Fruit fly (Drosophila melanogaster) whole organism, embryonic: ENCODE measurements around the gene Synd.

Source experiments
- Adf1 ChIP-seq: fragments of 200-800 bp; sonication (Bioruptor generic); IDR thresholded peaks from 2 replicates; pipeline ENCODE4 v1.3.6; 2022; ENCODE audit warnings: missing biosample characterization, missing genetic modification characterization
- Bdp1 ChIP-seq: fragments of 200-800 bp; sonication (Bioruptor generic); optimal IDR thresholded peaks from 3 replicates; lab custom pipeline; 2016; ENCODE audit warnings: missing biosample characterization, missing genetic modification characterization
- Bgb ChIP-seq: fragments of 200-800 bp; sonication (Bioruptor generic); IDR thresholded peaks from 2 replicates; pipeline ENCODE4 v1.3.6; 2022; ENCODE audit warnings: missing biosample characterization, missing genetic modification characterization; ENCODE audit not compliant: partially characterized antibody
- CG10321 ChIP-seq: fragments of 200-800 bp; sonication (Bioruptor generic); IDR thresholded peaks from 2 replicates; pipeline ENCODE4 v1.3.6; 2022; ENCODE audit warnings: missing biosample characterization, missing genetic modification characterization
- CG10366 ChIP-seq: fragments of 200-800 bp; sonication (Bioruptor generic); IDR thresholded peaks from 2 replicates; pipeline ENCODE4 v1.3.6; 2022; ENCODE audit warnings: missing biosample characterization, missing genetic modification characterization
- CG10431 ChIP-seq: fragments of 200-800 bp; sonication (Bioruptor generic); optimal IDR thresholded peaks from 3 replicates; lab custom pipeline; 2018; ENCODE audit warnings: missing biosample characterization, mild to moderate bottlenecking, missing genetic modification characterization
- CG1233 ChIP-seq: fragments of 200-800 bp; sonication (Bioruptor generic); optimal IDR thresholded peaks from 4 replicates; lab custom pipeline; 2018; ENCODE audit warnings: missing biosample characterization, mild to moderate bottlenecking, missing genetic modification characterization
- CG12942 ChIP-seq: fragments of 200-800 bp; sonication (Bioruptor generic); optimal IDR thresholded peaks from 3 replicates; lab custom pipeline; 2016; ENCODE audit warnings: missing biosample characterization, missing genetic modification characterization
- CG13894 ChIP-seq: fragments of 200-800 bp; sonication (Bioruptor generic); optimal IDR thresholded peaks from 3 replicates; lab custom pipeline; 2018; ENCODE audit warnings: missing biosample characterization, mild to moderate bottlenecking, missing genetic modification characterization, moderate library complexity
- CG14014 ChIP-seq: fragments of 200-800 bp; sonication (Bioruptor generic); IDR thresholded peaks from 2 replicates; pipeline ENCODE4 v1.3.6; 2022; ENCODE audit warnings: missing biosample characterization, missing genetic modification characterization
- CG14441 ChIP-seq: fragments of 200-800 bp; sonication (Bioruptor generic); IDR thresholded peaks from 2 replicates; pipeline ENCODE4 v1.3.6; 2022; ENCODE audit warnings: missing biosample characterization, missing genetic modification characterization
- CG2712 ChIP-seq: fragments of 200-800 bp; optimal IDR thresholded peaks from 3 replicates; lab custom pipeline; 2019; ENCODE audit warnings: missing biosample characterization, mild to moderate bottlenecking, missing genetic modification characterization, moderate library complexity
- CG34376 ChIP-seq: fragments of 200-800 bp; sonication (Bioruptor generic); optimal IDR thresholded peaks from 2 replicates; lab custom pipeline; 2018; ENCODE audit warnings: missing biosample characterization, mild to moderate bottlenecking, missing genetic modification characterization
- CG34422 ChIP-seq: fragments of 200-800 bp; sonication (Bioruptor generic); IDR thresholded peaks from 3 replicates; pipeline ENCODE4 v1.3.6; 2022; ENCODE audit warnings: missing biosample characterization, missing genetic modification characterization
- CG5245 ChIP-seq: fragments of 200-800 bp; sonication (Bioruptor generic); optimal IDR thresholded peaks from 3 replicates; lab custom pipeline; 2016; ENCODE audit warnings: missing biosample characterization, missing genetic modification characterization
- Camta ChIP-seq: fragments of 200-800 bp; sonication (Bioruptor generic); optimal IDR thresholded peaks from 2 replicates; lab custom pipeline; 2016; ENCODE audit warnings: missing biosample characterization, missing genetic modification characterization
- Gug ChIP-seq: fragments of 200-800 bp; sonication (Bioruptor generic); IDR thresholded peaks from 4 replicates; pipeline ENCODE4 v1.3.6; 2022; ENCODE audit warnings: missing biosample characterization, missing genetic modification characterization
- HmgD ChIP-seq: fragments of 200-800 bp; sonication (Bioruptor generic); optimal IDR thresholded peaks from 3 replicates; lab custom pipeline; 2016; ENCODE audit warnings: missing biosample characterization, missing genetic modification characterization
- MBD-R2 ChIP-seq: fragments of 200-800 bp; sonication (Bioruptor generic); IDR thresholded peaks from 2 replicates; pipeline ENCODE4 v1.3.6; 2022; ENCODE audit warnings: missing biosample characterization, missing genetic modification characterization
- MESR4 ChIP-seq: fragments of 200-800 bp; sonication (Bioruptor generic); optimal IDR thresholded peaks from 2 replicates; lab custom pipeline; 2018; ENCODE audit warnings: missing biosample characterization, mild to moderate bottlenecking, missing genetic modification characterization, moderate library complexity
- Med ChIP-seq: fragments of 200-800 bp; sonication (Bioruptor generic); peaks from one replicate; lab custom pipeline; 2016; ENCODE audit warnings: missing biosample characterization, missing genetic modification characterization, mild to moderate bottlenecking, inconsistent platforms, moderate library complexity
- NC2β ChIP-seq: fragments of 200-800 bp; sonication (Bioruptor generic); optimal IDR thresholded peaks from 2 replicates; lab custom pipeline; 2016; ENCODE audit warnings: missing biosample characterization, missing genetic modification characterization
- Rfx ChIP-seq: fragments of 200-800 bp; sonication (Bioruptor generic); IDR thresholded peaks from 2 replicates; pipeline ENCODE4 v1.3.6; 2022; ENCODE audit warnings: missing biosample characterization, missing genetic modification characterization
- Scr ChIP-seq: fragments of 200-800 bp; sonication (Bioruptor generic); IDR thresholded peaks from 2 replicates; pipeline ENCODE4 v1.3.6; 2022; ENCODE audit warnings: missing biosample characterization, missing genetic modification characterization; ENCODE audit not compliant: partially characterized antibody
- Trl ChIP-seq, 3 experiments: fragments of >200 bp in 2 of 3; fragments of 200-800 bp in 1 of 3; sonication (Bioruptor generic) in 1 of 3; optimal IDR thresholded peaks; 2 replicates in 1 of 3; 3 replicates in 2 of 3; lab custom pipeline; 2016 to 2017; ENCODE audit warnings: missing biosample characterization in 1 of 3, missing genetic modification characterization in 1 of 3
- ase ChIP-seq: fragments of 200-800 bp; sonication (Bioruptor generic); IDR thresholded peaks from 3 replicates; pipeline ENCODE4 v1.3.6; 2022; ENCODE audit warnings: missing biosample characterization, missing genetic modification characterization
- chm ChIP-seq: fragments of 200-800 bp; sonication (Bioruptor generic); IDR thresholded peaks from 2 replicates; pipeline ENCODE4 v1.3.6; 2022; ENCODE audit warnings: missing biosample characterization, missing genetic modification characterization
- chn ChIP-seq: fragments of 200-800 bp; sonication (Bioruptor generic); optimal IDR thresholded peaks from 2 replicates; lab custom pipeline; 2016; ENCODE audit warnings: missing biosample characterization, missing genetic modification characterization
- crol ChIP-seq: fragments of 200-800 bp; sonication (Bioruptor generic); IDR thresholded peaks from 2 replicates; pipeline ENCODE4 v1.3.6; 2022; ENCODE audit warnings: missing biosample characterization, missing genetic modification characterization
- crp ChIP-seq, 2 experiments: fragments of 200-800 bp; sonication (Bioruptor generic); optimal IDR thresholded peaks; 2 replicates in 1 of 2; 3 replicates in 1 of 2; lab custom pipeline; 2017; ENCODE audit warnings: missing biosample characterization in 2 of 2, missing genetic modification characterization in 2 of 2, mild to moderate bottlenecking in 1 of 2, moderate library complexity in 1 of 2
- cwo ChIP-seq: fragments of 200-800 bp; sonication (Bioruptor generic); optimal IDR thresholded peaks from 3 replicates; lab custom pipeline; 2017; ENCODE audit warnings: missing biosample characterization, missing genetic modification characterization, mild to moderate bottlenecking, moderate library complexity, missing genetic modification reagents
- ewg ChIP-seq: fragments of 200-800 bp; sonication (Bioruptor generic); optimal IDR thresholded peaks from 3 replicates; lab custom pipeline; 2017; ENCODE audit warnings: mild to moderate bottlenecking, missing biosample characterization, missing genetic modification reagents, missing genetic modification characterization
- lab ChIP-seq: fragments of 200-800 bp; sonication (Bioruptor generic); optimal IDR thresholded peaks from 3 replicates; lab custom pipeline; 2017; ENCODE audit warnings: missing biosample characterization, missing genetic modification characterization, mild to moderate bottlenecking, moderate library complexity, missing genetic modification reagents
- lmd ChIP-seq: fragments of 200-800 bp; sonication (Bioruptor generic); IDR thresholded peaks from 2 replicates; pipeline ENCODE4 v1.3.6; 2022; ENCODE audit warnings: missing biosample characterization, missing genetic modification characterization
- luna ChIP-seq: fragments of 200-800 bp; sonication (Bioruptor generic); optimal IDR thresholded peaks from 2 replicates; lab custom pipeline; 2016; ENCODE audit warnings: missing biosample characterization, missing genetic modification characterization
- mam ChIP-seq: fragments of 200-800 bp; sonication (Bioruptor generic); optimal IDR thresholded peaks from 3 replicates; lab custom pipeline; 2016; ENCODE audit warnings: missing biosample characterization, missing genetic modification characterization
- mirr ChIP-seq: fragments of 200-800 bp; sonication (Bioruptor generic); optimal IDR thresholded peaks from 3 replicates; lab custom pipeline; 2018; ENCODE audit warnings: missing biosample characterization, mild to moderate bottlenecking, missing genetic modification characterization
- nom ChIP-seq: fragments of 200-800 bp; sonication (Bioruptor generic); optimal IDR thresholded peaks from 2 replicates; lab custom pipeline; 2017; ENCODE audit warnings: missing biosample characterization, missing genetic modification characterization, mild to moderate bottlenecking, moderate library complexity, missing genetic modification reagents
- oc ChIP-seq: fragments of 200-800 bp; sonication (Bioruptor generic); optimal IDR thresholded peaks from 2 replicates; lab custom pipeline; 2018; ENCODE audit warnings: missing biosample characterization, mild to moderate bottlenecking, missing genetic modification characterization, moderate library complexity
- otp ChIP-seq: fragments of 200-800 bp; sonication (Bioruptor generic); IDR thresholded peaks from 3 replicates; pipeline ENCODE4, ENCODE4 v1.3.6; 2022; ENCODE audit warnings: missing biosample characterization, missing genetic modification characterization
- pan ChIP-seq, 4 experiments: fragments of >200 bp in 3 of 4; fragments of 200-800 bp in 1 of 4; sonication (Bioruptor generic) in 1 of 4; optimal IDR thresholded peaks in 3 of 4; IDR thresholded peaks in 1 of 4; 2 replicates each; pipeline versions ENCODE4 v1.3.6 to Lab custom; 2017 to 2022; ENCODE audit warnings: missing biosample characterization in 2 of 4, missing genetic modification characterization in 2 of 4, mixed read lengths in 1 of 4
- pros ChIP-seq: fragments of 200-800 bp; sonication (Bioruptor generic); optimal IDR thresholded peaks from 3 replicates; lab custom pipeline; 2019; ENCODE audit warnings: missing biosample characterization, mild to moderate bottlenecking, missing genetic modification characterization, moderate library complexity
- ranshi ChIP-seq: fragments of 200-800 bp; sonication (Bioruptor generic); IDR thresholded peaks from 2 replicates; pipeline ENCODE4 v1.3.6; 2022; ENCODE audit warnings: missing biosample characterization, missing genetic modification characterization
- rib ChIP-seq: fragments of 200-800 bp; sonication (Bioruptor generic); IDR thresholded peaks from 2 replicates; pipeline ENCODE4 v1.3.6; 2022; ENCODE audit warnings: missing biosample characterization, missing genetic modification characterization
- row ChIP-seq: fragments of 200-800 bp; sonication (Bioruptor generic); IDR thresholded peaks from 3 replicates; pipeline ENCODE4 v1.3.6; 2022; ENCODE audit warnings: missing biosample characterization, missing genetic modification characterization
- tll ChIP-seq, 2 experiments: fragments of 200-800 bp in 1 of 2; fragments of >200 bp in 1 of 2; sonication (Bioruptor generic) in 1 of 2; optimal IDR thresholded peaks; 2 replicates each; lab custom pipeline; 2017 to 2019; ENCODE audit warnings: missing biosample characterization in 2 of 2, missing genetic modification characterization in 2 of 2, mild to moderate bottlenecking in 1 of 2, moderate library complexity in 1 of 2

Gene Synd

dm6 chr3R:20826929-20827328 lies 5.7 kb upstream of the Synd start (continued):
- TF ChIP-seq CG1233 = no peak
- TF ChIP-seq CG34376 = peak; percentile 41
- no peak for TF ChIP-seq pan (optimal IDR thresholded peaks at IDR 0.05; lab: Kevin White, UChicago)
- TF ChIP-seq pan (GFP tag; optimal IDR thresholded peaks at IDR 0.05 in 1 of 2, IDR thresholded peaks at IDR 0.05 in 1 of 2) = no peak
- TF ChIP-seq CG10431 = no peak
- TF ChIP-seq chn (GFP tag; lab: Kevin White, UChicago) = no peak
- TF ChIP-seq NC2β (GFP tag; lab: Kevin White, UChicago) = no peak
- TF ChIP-seq Med (GFP tag; lab: Kevin White, UChicago) = peak; percentile 51
- TF ChIP-seq lmd = no peak
- TF ChIP-seq lab (GFP tag; lab: Kevin White, UChicago) = peak; percentile 62
- 0 out of 3 replicates have a peak, but pooled peaks have one; percentile 14 for TF ChIP-seq ase (GFP tag; lab: Robert Waterston, UW)
- no peak for TF ChIP-seq pros
- TF ChIP-seq MBD-R2 (GFP tag; lab: Robert Waterston, UW) = 0 out of 2 replicates have a peak, but pooled peaks have one; percentile 13
- TF ChIP-seq crol = peak; percentile 53
- no peak for TF ChIP-seq CG12942
- TF ChIP-seq, all 482 proteins: peak for 13

- TF ChIP-seq luna (peak; percentile 4), CG14014 (GFP tag; lab: Robert Waterston, UW) (0 out of 2 replicates have a peak, but pooled peaks have one; percentile 13), tll (GFP tag; optimal IDR thresholded peaks at IDR 0.05; lab: Kevin White, UChicago) (peak in 1 of 2 experiments; percentile 77), crp (GFP tag; optimal IDR thresholded peaks at IDR 0.05; lab: Kevin White, UChicago) (peak in 1 of 2 experiments; percentile 10), chm (GFP tag; lab: Robert Waterston, UW) (peak; percentile 12; the same call in 1 of the 2 replicates), nom (GFP tag; lab: Kevin White, UChicago) (peak; percentile 16), otp (0 out of 3 replicates have a peak, but pooled peaks have one; percentile 27), CG10366 (GFP tag; lab: Robert Waterston, UW) (peak; percentile 33), row (GFP tag; lab: Robert Waterston, UW) (peak; percentile 28), CG10321 (GFP tag; lab: Robert Waterston, UW) (peak; percentile 85), HmgD (no peak), MBD-R2 (GFP tag; lab: Robert Waterston, UW) (peak; percentile 28; the same call in 1 of the 2 replicates), Bgb (GFP tag; lab: Robert Waterston, UW) (peak; percentile 56; the same call in 1 of the 2 replicates), Scr (0 out of 2 replicates have a peak, but pooled peaks have one; percentile 20), mirr (GFP tag; lab: Kevin White, UChicago) (peak; percentile 29), CG14441 (0 out of 2 replicates have a peak, but pooled peaks have one; percentile 36), CG5245 (GFP tag; lab: Kevin White, UChicago) (no peak), CG13894 (tag; lab: Kevin White, UChicago) (peak; percentile 17), Bdp1 (no peak), oc (tag; lab: Kevin White, UChicago) (peak; percentile 15), CG2712 (tag; lab: Kevin White, UChicago) (no peak), rib (GFP tag; lab: Robert Waterston, UW) (peak; percentile 64), ranshi (GFP tag; lab: Robert Waterston, UW) (0 out of 2 replicates have a peak, but pooled peaks have one; percentile 21), MESR4 (GFP tag; lab: Kevin White, UChicago) (peak; percentile 4), Adf1 (GFP tag; lab: Robert Waterston, UW) (peak; percentile 72), cwo (GFP tag; lab: Kevin White, UChicago) (peak; percentile 47), Gug (GFP tag; lab: Robert Waterston, UW) (peak; percentile 51; the same call in 2 of the 4 replicates), Rfx (GFP tag; lab: Robert Waterston, UW) (peak; percentile 58), Trl (optimal IDR thresholded peaks at IDR 0.05; lab: Kevin White, UChicago) (peak; percentile 59 to 63), Trl (GFP tag; optimal IDR thresholded peaks at IDR 0.05; lab: Kevin White, UChicago) (no peak), mam (GFP tag; lab: Kevin White, UChicago) (peak; percentile 24), ewg (GFP tag; lab: Kevin White, UChicago) (peak; percentile 43), Camta (GFP tag; lab: Kevin White, UChicago) (no peak), CG34422 (GFP tag; lab: Robert Waterston, UW) (peak; percentile 39; the same call in 2 of the 3 replicates)
Observed at dm6 chr3R:20828520-20829415, 3.8 kb upstream of the Synd start.
